Fruit fly (Drosophila melanogaster) whole organism, embryonic: ENCODE data around the gene FucTD.
A peak's percentile ranks its signal among the peaks of the same experiment; 100 is the strongest.

Experiments
- Bgb ChIP-seq: fragments of 200-800 bp; sonication (Bioruptor generic); IDR thresholded peaks from 2 replicates; pipeline ENCODE4 v1.3.6; 2022; ENCODE audit warnings: missing biosample characterization, missing genetic modification characterization; ENCODE audit not compliant: partially characterized antibody
- Blimp-1 ChIP-seq: fragments of 200-800 bp; sonication (Bioruptor generic); optimal IDR thresholded peaks from 3 replicates; lab custom pipeline; 2018; ENCODE audit warnings: missing biosample characterization, missing genetic modification characterization, mild to moderate bottlenecking, moderate library complexity, missing genetic modification reagents
- CG14860 ChIP-seq: fragments of 200-800 bp; sonication (Bioruptor generic); IDR thresholded peaks from 3 replicates; pipeline ENCODE4 v1.3.6; 2022; ENCODE audit warnings: missing biosample characterization, missing genetic modification characterization; ENCODE audit not compliant: partially characterized antibody
- CG16815 ChIP-seq: fragments of 200-800 bp; sonication (Bioruptor generic); optimal IDR thresholded peaks from 3 replicates; lab custom pipeline; 2017; ENCODE audit warnings: missing biosample characterization, mild to moderate bottlenecking, missing genetic modification characterization
- CG17802 ChIP-seq: fragments of 200-800 bp; sonication (Bioruptor generic); optimal IDR thresholded peaks from 2 replicates; lab custom pipeline; 2018; ENCODE audit warnings: missing biosample characterization, mild to moderate bottlenecking, missing genetic modification characterization, moderate library complexity
- CG18011 ChIP-seq: fragments of 200-800 bp; sonication (Bioruptor generic); optimal IDR thresholded peaks from 2 replicates; lab custom pipeline; 2017; ENCODE audit warnings: missing biosample characterization, missing genetic modification characterization, mild to moderate bottlenecking, moderate library complexity, missing genotype
- CG1832 ChIP-seq: fragments of 200-800 bp; sonication (Bioruptor generic); optimal IDR thresholded peaks from 2 replicates; lab custom pipeline; 2017; ENCODE audit warnings: missing biosample characterization, mild to moderate bottlenecking, missing genetic modification characterization, inconsistent platforms
- CG30020 ChIP-seq: fragments of 200-800 bp; optimal IDR thresholded peaks from 2 replicates; lab custom pipeline; 2019; ENCODE audit warnings: missing biosample characterization, mild to moderate bottlenecking, missing genetic modification characterization, moderate library complexity
- CG33557 ChIP-seq: fragments of 200-800 bp; sonication (Bioruptor generic); optimal IDR thresholded peaks from 2 replicates; lab custom pipeline; 2019; ENCODE audit warnings: missing biosample characterization, mild to moderate bottlenecking, missing genetic modification characterization, moderate library complexity
- CG43689 ChIP-seq: fragments of 200-800 bp; sonication (Bioruptor generic); IDR thresholded peaks from 2 replicates; pipeline ENCODE4 v1.3.6; 2022; ENCODE audit warnings: missing biosample characterization, missing genetic modification characterization
- CG4404 ChIP-seq: fragments of 200-800 bp; sonication (Bioruptor generic); IDR thresholded peaks from 2 replicates; pipeline ENCODE4 v1.3.6; 2022; ENCODE audit warnings: missing biosample characterization, missing genetic modification characterization
- CG5180 ChIP-seq: fragments of 200-800 bp; sonication (Bioruptor generic); optimal IDR thresholded peaks from 3 replicates; lab custom pipeline; 2017; ENCODE audit warnings: missing biosample characterization, missing genetic modification characterization, mild to moderate bottlenecking, moderate library complexity, missing genetic modification reagents
- CG6654 ChIP-seq: fragments of 200-800 bp; sonication (Bioruptor generic); optimal IDR thresholded peaks from 2 replicates; lab custom pipeline; 2017; ENCODE audit warnings: missing biosample characterization, mild to moderate bottlenecking, missing genetic modification characterization
- CG6683 ChIP-seq: fragments of 200-800 bp; sonication (Bioruptor generic); optimal IDR thresholded peaks from 2 replicates; lab custom pipeline; 2017; ENCODE audit warnings: missing biosample characterization, mild to moderate bottlenecking, missing genetic modification characterization, missing genetic modification reagents
- CG6765 ChIP-seq: fragments of 200-800 bp; sonication (Bioruptor generic); optimal IDR thresholded peaks from 3 replicates; lab custom pipeline; 2017; ENCODE audit warnings: missing biosample characterization, mild to moderate bottlenecking, missing genetic modification characterization
- CG8924 ChIP-seq: fragments of 200-800 bp; optimal IDR thresholded peaks from 3 replicates; lab custom pipeline; 2019; ENCODE audit warnings: missing biosample characterization, mild to moderate bottlenecking, missing genetic modification characterization, moderate library complexity
- CG9215 ChIP-seq: fragments of 200-800 bp; sonication (Bioruptor generic); IDR thresholded peaks from 2 replicates; pipeline ENCODE4 v1.3.6; 2022; ENCODE audit warnings: missing biosample characterization, missing genetic modification characterization
- CHES-1-like ChIP-seq: fragments of 200-800 bp; sonication (Bioruptor generic); optimal IDR thresholded peaks from 2 replicates; lab custom pipeline; 2016; ENCODE audit warnings: missing biosample characterization, missing genetic modification characterization
- CTCF ChIP-seq: fragments of 200-800 bp; sonication (Bioruptor generic); optimal IDR thresholded peaks from 2 replicates; lab custom pipeline; 2017; ENCODE audit warnings: missing biosample characterization, mild to moderate bottlenecking, missing genetic modification characterization, moderate library complexity
- E2f1 ChIP-seq: fragments of 200-800 bp; sonication (Bioruptor generic); IDR thresholded peaks from 2 replicates; pipeline ENCODE4 v1.3.6; 2022; ENCODE audit warnings: missing biosample characterization, missing genetic modification characterization
- Gug ChIP-seq: fragments of 200-800 bp; sonication (Bioruptor generic); IDR thresholded peaks from 4 replicates; pipeline ENCODE4 v1.3.6; 2022; ENCODE audit warnings: missing biosample characterization, missing genetic modification characterization
- HLHmδ ChIP-seq: fragments of 200-800 bp; sonication (Bioruptor generic); optimal IDR thresholded peaks from 2 replicates; lab custom pipeline; 2018; ENCODE audit warnings: missing biosample characterization, mild to moderate bottlenecking, missing genetic modification characterization, moderate library complexity
- HmgD ChIP-seq: fragments of 200-800 bp; sonication (Bioruptor generic); optimal IDR thresholded peaks from 3 replicates; lab custom pipeline; 2016; ENCODE audit warnings: missing biosample characterization, missing genetic modification characterization
- Hsf ChIP-seq: fragments of 200-800 bp; sonication (Bioruptor generic); optimal IDR thresholded peaks from 3 replicates; lab custom pipeline; 2016; ENCODE audit warnings: missing biosample characterization, missing genetic modification characterization
- Mes4 ChIP-seq: fragments of 200-800 bp; sonication (Bioruptor generic); optimal IDR thresholded peaks from 2 replicates; lab custom pipeline; 2016; ENCODE audit warnings: missing biosample characterization, missing genetic modification characterization
- Mrtf ChIP-seq: fragments of 200-800 bp; sonication (Bioruptor generic); IDR thresholded peaks from 3 replicates; pipeline ENCODE4 v1.3.6; 2022; ENCODE audit warnings: missing biosample characterization, missing genetic modification characterization
- NK7.1 ChIP-seq: fragments of 200-800 bp; sonication (Bioruptor generic); optimal IDR thresholded peaks from 3 replicates; lab custom pipeline; 2016; ENCODE audit warnings: missing biosample characterization, missing genetic modification characterization
- NfI ChIP-seq: fragments of 200-800 bp; sonication (Bioruptor generic); optimal IDR thresholded peaks from 3 replicates; lab custom pipeline; 2018; ENCODE audit warnings: missing biosample characterization, mild to moderate bottlenecking, missing genetic modification characterization, moderate library complexity
- Oaz ChIP-seq: fragments of 200-800 bp; sonication (Bioruptor generic); IDR thresholded peaks from 2 replicates; pipeline ENCODE4 v1.3.6; 2022; ENCODE audit warnings: missing biosample characterization, missing genetic modification characterization
- Ravus ChIP-seq: fragments of 200-800 bp; sonication (Bioruptor generic); IDR thresholded peaks from 2 replicates; pipeline ENCODE4 v1.3.6; 2022; ENCODE audit warnings: missing biosample characterization, missing genetic modification characterization
- Sox100B ChIP-seq: fragments of 200-800 bp; sonication (Bioruptor generic); optimal IDR thresholded peaks from 3 replicates; lab custom pipeline; 2018; ENCODE audit warnings: missing biosample characterization, mild to moderate bottlenecking, missing genetic modification characterization
- Usf ChIP-seq: fragments of 200-800 bp; sonication (Bioruptor generic); optimal IDR thresholded peaks from 2 replicates; lab custom pipeline; 2017; ENCODE audit warnings: missing genotype, missing biosample characterization, missing genetic modification characterization
- bcd ChIP-seq: fragments of 200-800 bp; sonication (Bioruptor generic); optimal IDR thresholded peaks from 2 replicates; lab custom pipeline; 2017; ENCODE audit warnings: missing biosample characterization, mild to moderate bottlenecking, missing genetic modification characterization
- chm ChIP-seq: fragments of 200-800 bp; sonication (Bioruptor generic); IDR thresholded peaks from 2 replicates; pipeline ENCODE4 v1.3.6; 2022; ENCODE audit warnings: missing biosample characterization, missing genetic modification characterization
- corto ChIP-seq: fragments of 200-800 bp; sonication (Bioruptor generic); optimal IDR thresholded peaks from 2 replicates; lab custom pipeline; 2016; ENCODE audit warnings: missing biosample characterization, mild to moderate bottlenecking, missing genetic modification characterization, moderate library complexity
- danr ChIP-seq: fragments of 200-800 bp; sonication (Bioruptor generic); IDR thresholded peaks from 2 replicates; pipeline ENCODE4 v1.3.6; 2022; ENCODE audit warnings: missing biosample characterization, missing genetic modification characterization
- dmrt11E ChIP-seq: fragments of 200-800 bp; sonication (Bioruptor generic); optimal IDR thresholded peaks from 3 replicates; lab custom pipeline; 2018; ENCODE audit warnings: missing biosample characterization, mild to moderate bottlenecking, missing genetic modification characterization, moderate library complexity
- fd96Cb ChIP-seq: fragments of 200-800 bp; sonication (Bioruptor generic); optimal IDR thresholded peaks from 2 replicates; lab custom pipeline; 2018; ENCODE audit warnings: missing biosample characterization, mild to moderate bottlenecking, missing genetic modification characterization, moderate library complexity
- gsb ChIP-seq: fragments of 200-800 bp; sonication (Bioruptor generic); IDR thresholded peaks from 2 replicates; pipeline ENCODE4 v1.3.6; 2022; ENCODE audit warnings: missing biosample characterization, missing genetic modification characterization
- kay ChIP-seq: fragments of 200-800 bp; sonication (Bioruptor generic); optimal IDR thresholded peaks from 2 replicates; lab custom pipeline; 2016; ENCODE audit warnings: missing biosample characterization, missing genetic modification characterization
- klu ChIP-seq: fragments of 200-800 bp; sonication (Bioruptor generic); IDR thresholded peaks from 2 replicates; pipeline ENCODE4 v1.3.6; 2022; ENCODE audit warnings: missing biosample characterization, missing genetic modification characterization
- lola ChIP-seq, 3 experiments: fragments of >200 bp in 2 of 3; fragments of 200-800 bp in 1 of 3; sonication (Bioruptor generic) in 1 of 3; optimal IDR thresholded peaks; 2 replicates each; lab custom pipeline; 2017 to 2019; ENCODE audit warnings: missing biosample characterization in 3 of 3, missing genetic modification characterization in 3 of 3, mild to moderate bottlenecking in 1 of 3, moderate library complexity in 1 of 3
- odd ChIP-seq: fragments of 200-800 bp; sonication (Bioruptor generic); optimal IDR thresholded peaks from 2 replicates; lab custom pipeline; 2017; ENCODE audit warnings: missing biosample characterization, mild to moderate bottlenecking, missing genetic modification characterization
- otp ChIP-seq: fragments of 200-800 bp; sonication (Bioruptor generic); IDR thresholded peaks from 3 replicates; pipeline ENCODE4, ENCODE4 v1.3.6; 2022; ENCODE audit warnings: missing biosample characterization, missing genetic modification characterization
- pita ChIP-seq: fragments of 200-800 bp; sonication (Bioruptor generic); optimal IDR thresholded peaks from 2 replicates; lab custom pipeline; 2017; ENCODE audit warnings: missing biosample characterization, mild to moderate bottlenecking, missing genetic modification characterization
- repo ChIP-seq: fragments of 200-800 bp; sonication (Bioruptor generic); optimal IDR thresholded peaks from 2 replicates; lab custom pipeline; 2016; ENCODE audit warnings: missing biosample characterization, missing genetic modification characterization
- run ChIP-seq: fragments of 200-800 bp; sonication (Bioruptor generic); optimal IDR thresholded peaks from 3 replicates; lab custom pipeline; 2018; ENCODE audit warnings: missing biosample characterization, mild to moderate bottlenecking, missing genetic modification characterization
- seq ChIP-seq: fragments of 200-800 bp; sonication (Bioruptor generic); IDR thresholded peaks from 2 replicates; pipeline ENCODE4 v1.3.6; 2022; ENCODE audit warnings: missing biosample characterization, missing genetic modification characterization
- slbo ChIP-seq: fragments of 200-800 bp; sonication (Bioruptor generic); IDR thresholded peaks from 2 replicates; pipeline ENCODE4 v1.3.6; 2022; ENCODE audit warnings: missing biosample characterization, missing genetic modification characterization
- ttk ChIP-seq: fragments of 200-800 bp; sonication (Bioruptor generic); IDR thresholded peaks from 2 replicates; pipeline ENCODE4 v2.1.2; 2022; ENCODE audit warnings: missing biosample characterization, missing genetic modification characterization
- zen ChIP-seq: fragments of 200-800 bp; sonication (Bioruptor generic); optimal IDR thresholded peaks from 3 replicates; lab custom pipeline; 2018; ENCODE audit warnings: missing biosample characterization, mild to moderate bottlenecking, missing genetic modification characterization, moderate library complexity

Gene FucTD

dm6 chr3L:1442906-1443305 lies 26.9 kb downstream of the FucTD start (continued):
- TF ChIP-seq CHES-1-like (GFP tag; lab: Kevin White, UChicago) (peak; percentile 59), slbo (peak; percentile 23; the same call in 1 of the 2 replicates), CG8924 (peak; percentile 91), seq (GFP tag; lab: Robert Waterston, UW) (peak; percentile 54; the same call in 1 of the 2 replicates), CTCF (GFP tag; lab: Kevin White, UChicago) (no peak), CG43689 (GFP tag; lab: Robert Waterston, UW) (no peak), fd96Cb (tag; lab: Kevin White, UChicago) (peak; percentile 91), dmrt11E (tag; lab: Kevin White, UChicago) (peak; percentile 98), NK7.1 (GFP tag; lab: Kevin White, UChicago) (peak; percentile 53), Oaz (GFP tag; lab: Robert Waterston, UW) (no peak), Ravus (GFP tag; lab: Robert Waterston, UW) (peak; percentile 12; the same call in 1 of the 2 replicates), CG14860 (GFP tag; lab: Robert Waterston, UW) (no peak), HmgD (GFP tag; lab: Kevin White, UChicago) (no peak), Sox100B (GFP tag; lab: Kevin White, UChicago) (peak; percentile 81), Hsf (peak; percentile 89), CG16815 (peak; percentile 90), ttk (GFP tag; lab: Robert Waterston, UW) (peak; percentile 76), CG6765 (GFP tag; lab: Kevin White, UChicago) (no peak), lola (GFP tag; optimal IDR thresholded peaks at IDR 0.05; lab: Kevin White, UChicago) (peak in 1 of 3 experiments; percentile 97), CG18011 (GFP tag; lab: Kevin White, UChicago) (no peak), Mrtf (GFP tag; lab: Robert Waterston, UW) (peak; percentile 68; the same call in 1 of the 3 replicates), Bgb (0 out of 2 replicates have a peak, but pooled peaks have one; percentile 7), CG17802 (tag; lab: Kevin White, UChicago) (peak; percentile 65), NfI (peak; percentile 67), CG30020 (tag; lab: Kevin White, UChicago) (peak; percentile 75), odd (GFP tag; lab: Kevin White, UChicago) (peak; percentile 55), CG9215 (GFP tag; lab: Robert Waterston, UW) (no peak; the same call in 1 of the 2 replicates), CG33557 (GFP tag; lab: Kevin White, UChicago) (peak; percentile 97), danr (GFP tag; lab: Robert Waterston, UW) (peak; percentile 70), CG1832 (GFP tag; lab: Kevin White, UChicago) (no peak), Usf (GFP tag; lab: Kevin White, UChicago) (peak; percentile 76), CG6683 (GFP tag; lab: Kevin White, UChicago) (no peak), klu (GFP tag; lab: Robert Waterston, UW) (0 out of 2 replicates have a peak, but pooled peaks have one; percentile 46), otp (GFP tag; lab: Robert Waterston, UW) (peak; percentile 96), CG5180 (peak; percentile 39), HLHmδ (GFP tag; lab: Kevin White, UChicago) (no peak), gsb (GFP tag; lab: Robert Waterston, UW) (peak; percentile 69), chm (GFP tag; lab: Robert Waterston, UW) (peak; percentile 97), run (tag; lab: Kevin White, UChicago) (peak; percentile 56), repo (GFP tag; lab: Kevin White, UChicago) (peak; percentile 50), CG6654 (GFP tag; lab: Kevin White, UChicago) (peak; percentile 64), bcd (GFP tag; lab: Kevin White, UChicago) (peak; percentile 79), Mes4 (peak; percentile 85), CG4404 (GFP tag; lab: Robert Waterston, UW) (peak; percentile 92), corto (peak; percentile 95), pita (no peak), E2f1 (GFP tag; lab: Robert Waterston, UW) (peak; percentile 77), kay (peak; percentile 61), Blimp-1 (peak; percentile 93), Gug (GFP tag; lab: Robert Waterston, UW) (peak; percentile 77; the same call in 2 of the 4 replicates), zen (tag; lab: Kevin White, UChicago) (peak; percentile 88)
